Worm (Caenorhabditis elegans) whole organism, L4/young adult: ENCODE results near the gene C24A3.1.

ENCODE experiments used
- dao-5 ChIP-seq: sonication (generic microtip); optimal IDR thresholded peaks from 2 replicates; lab custom pipeline; 2016; ENCODE audit warnings: missing genotype, missing genetic modification characterization, moderate library complexity, missing compliant biosample characterization
- him-1 ChIP-seq: sonication (generic microtip); optimal IDR thresholded peaks from 2 replicates; lab custom pipeline; 2016; ENCODE audit warnings: missing genotype, missing genetic modification reagents, missing genetic modification characterization, missing compliant biosample characterization

ce11 chrX:8969111-8970048 is 29.5 kb upstream of the C24A3.1 start:
- no peak for TF ChIP-seq dao-5
- TF ChIP-seq him-1 (tag; lab: Kevin White, UChicago) = no peak
